Worm (Caenorhabditis elegans): ENCODE results near the gene C27D6.1.

The C27D6.1 gene

DNA sequence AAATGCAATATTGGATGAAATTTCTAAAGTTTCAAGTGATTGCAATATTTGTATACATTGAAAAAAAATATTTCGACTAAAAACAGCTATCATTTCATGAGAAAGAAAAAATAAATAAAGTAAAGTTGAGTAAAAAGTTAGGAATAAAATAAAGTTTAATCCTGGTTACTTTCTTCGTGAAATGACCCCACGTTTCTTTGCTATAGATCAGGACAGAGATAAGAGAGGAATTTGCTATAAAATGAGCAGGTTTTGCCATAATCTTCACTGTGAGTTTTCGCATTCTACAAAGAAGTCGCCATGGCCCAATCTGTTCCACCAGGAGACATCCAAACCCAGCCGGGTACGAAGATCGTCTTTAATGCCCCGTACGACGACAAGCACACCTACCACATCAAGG is 21.5 kb downstream of the C27D6.1 start, which contains the start of gene msp-49 (continued):
- no peak for TF ChIP-seq fkh-4 (tag; optimal IDR thresholded peaks at IDR 0.05; ENCODE audit: borderline replicate concordance)

DNA sequence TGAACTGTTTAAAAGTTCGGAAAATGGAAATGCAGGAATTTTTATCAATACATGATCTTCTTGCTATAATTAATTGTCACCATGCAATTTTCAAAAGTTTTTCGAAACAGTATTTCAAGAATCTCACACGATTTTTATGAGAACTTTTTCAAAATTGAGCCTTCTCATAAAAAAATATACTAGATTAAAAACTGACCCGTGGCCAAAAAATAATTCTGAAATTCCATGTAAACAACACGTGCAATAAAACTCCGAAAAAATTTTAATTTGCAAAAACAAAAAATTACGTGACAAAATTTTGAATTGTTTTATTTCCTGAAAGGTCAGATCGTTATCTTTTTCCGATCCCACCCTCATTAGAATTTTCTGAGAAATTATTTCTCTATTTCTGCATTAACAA is 23.0 kb downstream of the C27D6.1 start, which contains the start of gene C34F11.5:
TSS of gene C34F11.5 (plus strand) at position 301 of the 400 bp plus-strand sequence.
- TF ChIP-seq fkh-4 (tag; optimal IDR thresholded peaks at IDR 0.05; ENCODE audit: borderline replicate concordance) (no peak), aha-1 (tag; optimal IDR thresholded peaks at IDR 0.05) (no peak), ceh-8 (GFP tag; optimal IDR thresholded peaks at IDR 0.05) (no peak), ceh-90 (tag; optimal IDR thresholded peaks at IDR 0.05) (no peak), unc-86 (tag; optimal IDR thresholded peaks at IDR 0.05) (no peak), rnt-1 (tag; optimal IDR thresholded peaks at IDR 0.05) (no peak), isw-1 (GFP tag; IDR thresholded peaks at IDR 0.05) (no peak)

DNA sequence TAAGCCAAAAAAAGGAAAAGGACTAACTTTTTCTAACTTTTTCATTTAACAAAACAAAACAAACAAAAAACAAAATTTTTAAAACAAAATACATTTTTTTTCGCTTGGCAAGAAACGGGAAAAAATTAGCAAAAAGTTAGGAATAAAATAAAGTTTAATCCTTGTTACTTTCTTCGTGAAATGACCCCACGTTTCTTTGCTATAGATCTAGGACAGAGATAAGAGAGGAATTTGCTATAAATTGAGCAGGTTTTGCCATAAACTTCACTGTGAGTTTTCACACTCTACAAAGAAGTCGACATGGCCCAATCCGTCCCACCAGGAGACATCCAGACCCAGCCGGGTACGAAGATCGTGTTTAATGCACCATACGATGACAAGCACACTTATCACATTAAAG is 26.9 kb downstream of the C27D6.1 start, which contains the start of gene msp-50:
TSS of gene msp-50 (plus strand) at position 301 of the 400 bp plus-strand sequence.
- TF ChIP-seq sptf-1 (tag; optimal IDR thresholded peaks at IDR 0.05) (no peak), tbx-2 (tag; optimal IDR thresholded peaks at IDR 0.05) (no peak)

DNA sequence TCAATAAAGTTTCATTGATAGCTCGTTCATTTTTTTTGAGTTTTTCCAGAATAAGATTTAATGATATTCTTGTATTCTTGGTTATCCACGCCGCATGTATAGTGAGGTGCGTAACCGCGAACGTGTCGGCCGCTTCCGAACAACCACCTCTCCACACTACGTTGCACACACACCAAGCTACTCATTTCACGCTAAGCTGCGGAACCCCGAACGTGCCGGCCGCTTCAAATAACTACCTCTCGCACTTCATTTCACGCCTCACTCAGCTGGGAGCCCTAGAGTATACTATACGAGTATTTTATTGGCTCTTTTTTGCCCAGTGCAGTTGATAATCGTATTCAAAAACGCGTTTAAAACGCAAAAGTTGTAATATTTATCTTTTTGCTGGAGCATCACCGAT is 27.7 kb downstream of the C27D6.1 start:
- peak; percentile 96 for TF ChIP-seq snpc-4 (tag; optimal IDR thresholded peaks at IDR 0.05)
- peak; percentile 62 for TF ChIP-seq nhr-19 (GFP tag; conservative IDR thresholded peaks at IDR 0.05)
- TF ChIP-seq nhr-71 (tag; optimal IDR thresholded peaks at IDR 0.05) = peak; percentile 44
- TF ChIP-seq swsn-7 (tag; optimal IDR thresholded peaks at IDR 0.05) = peak; percentile 12
- TF ChIP-seq rnt-1 (tag; optimal IDR thresholded peaks at IDR 0.05) = peak; percentile 39
- peak; percentile 27 for TF ChIP-seq nhr-85 (tag)
- TF ChIP-seq efl-1 (optimal IDR thresholded peaks at IDR 0.05) = peak in 1 of 2 experiments; percentile 25
- TF ChIP-seq efl-1 (GFP tag; optimal IDR thresholded peaks at IDR 0.05 in 1 of 2) = peak in 1 of 2 experiments; percentile 14

DNA sequence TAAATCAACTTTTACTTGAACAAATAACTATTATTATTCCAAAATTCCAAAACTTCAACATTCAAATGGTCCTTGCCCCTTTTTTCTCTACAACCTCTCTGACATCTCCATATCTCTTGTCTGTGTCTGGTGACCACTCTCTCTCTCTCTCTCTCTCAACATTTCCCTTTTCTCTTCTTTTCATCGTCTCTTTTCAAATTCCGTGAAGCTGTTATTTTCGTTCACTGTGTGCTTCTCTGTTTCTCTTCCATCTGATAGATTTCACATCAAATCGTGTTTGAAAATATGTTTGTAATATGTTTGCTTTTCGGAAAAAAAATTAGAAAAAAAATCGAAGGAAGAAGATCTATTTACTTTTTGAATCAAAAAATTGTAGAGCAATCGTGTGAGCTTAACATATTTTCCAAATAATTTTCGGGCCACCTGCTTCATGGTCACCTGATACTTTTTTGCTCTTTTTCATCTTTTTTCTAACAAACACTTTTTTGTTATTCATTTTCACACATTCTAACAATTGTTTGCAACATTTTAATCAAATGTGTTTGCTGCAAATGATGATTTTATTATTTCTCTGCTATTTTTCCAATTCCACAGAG is 28.5 kb downstream of the C27D6.1 start:
- TF ChIP-seq pax-3 (tag; optimal IDR thresholded peaks at IDR 0.05) (no peak), unc-86 (tag; optimal IDR thresholded peaks at IDR 0.05) (peak; percentile 40), lin-14 (GFP tag; optimal IDR thresholded peaks at IDR 0.05) (peak; percentile 85), snu-23 (GFP tag; optimal IDR thresholded peaks at IDR 0.05) (peak; percentile 70), C16A3.4 (tag; optimal IDR thresholded peaks at IDR 0.05) (peak; percentile 7), fos-1 (tag; optimal IDR thresholded peaks at IDR 0.05) (no peak), mep-1 (tag; optimal IDR thresholded peaks at IDR 0.05) (peak; percentile 41), unc-62 (GFP tag; optimal IDR thresholded peaks at IDR 0.05) (no peak), swsn-7 (tag; optimal IDR thresholded peaks at IDR 0.05) (peak; percentile 30), elt-3 (tag; optimal IDR thresholded peaks at IDR 0.05) (peak in 1 of 6 experiments; percentile 45), zip-4 (GFP tag; optimal IDR thresholded peaks at IDR 0.05) (no peak), fkh-10 (GFP tag; optimal IDR thresholded peaks at IDR 0.05) (no peak), nhr-71 (tag; optimal IDR thresholded peaks at IDR 0.05) (peak; percentile 78), blmp-1 (tag; optimal IDR thresholded peaks at IDR 0.05) (peak; percentile 87), aha-1 (tag; optimal IDR thresholded peaks at IDR 0.05) (no peak), nhr-20 (tag; optimal IDR thresholded peaks at IDR 0.05) (peak; percentile 39), skn-1 (tag; optimal IDR thresholded peaks at IDR 0.05) (peak; percentile 26), efl-1 (optimal IDR thresholded peaks at IDR 0.05) (peak; percentile 49 to 50), efl-1 (GFP tag; optimal IDR thresholded peaks at IDR 0.05 in 1 of 2) (peak; percentile 14 to 90), snpc-4 (tag; optimal IDR thresholded peaks at IDR 0.05) (peak; percentile 38), ceh-90 (tag; optimal IDR thresholded peaks at IDR 0.05) (no peak), lsy-2 (tag; optimal IDR thresholded peaks at IDR 0.05) (peak; percentile 22 to 65), egl-13 (tag; optimal IDR thresholded peaks at IDR 0.05) (no peak), fkh-8 (tag; optimal IDR thresholded peaks at IDR 0.05) (peak; percentile 23), dpl-1 (GFP tag; optimal IDR thresholded peaks at IDR 0.05) (peak in 2 of 3 experiments; percentile 11 to 23), nhr-19 (GFP tag; conservative IDR thresholded peaks at IDR 0.05) (peak; percentile 20; the same call in 1 of the 2 replicates), tbx-2 (tag; optimal IDR thresholded peaks at IDR 0.05) (peak; percentile 46), rnt-1 (tag; optimal IDR thresholded peaks at IDR 0.05) (peak; percentile 48), nhr-47 (tag; optimal IDR thresholded peaks at IDR 0.05) (peak; percentile 28), ceh-82 (tag; optimal IDR thresholded peaks at IDR 0.05) (peak in 1 of 3 experiments; percentile 20), dsc-1 (tag; optimal IDR thresholded peaks at IDR 0.05) (peak; percentile 63), lin-35 (GFP tag; optimal IDR thresholded peaks at IDR 0.05) (peak; percentile 31 to 37)

Data from whole organism, L1 larva.